Worm (Caenorhabditis elegans) whole organism, L3 larva: ENCODE results near the gene ntr-2.

Experiments used
- R02D3.7 ChIP-seq: fragments of 150-350 bp; optimal IDR thresholded peaks from 2 replicates; lab custom pipeline; 2014; ENCODE audit warnings: missing biosample characterization, missing genetic modification characterization
- ZK546.5 ChIP-seq: sonication (generic microtip); optimal IDR thresholded peaks from 2 replicates; lab custom pipeline; 2017; ENCODE audit warnings: missing biosample characterization, missing genetic modification characterization
- aly-2 ChIP-seq: fragments of 150-350 bp; optimal IDR thresholded peaks from 2 replicates; lab custom pipeline; 2014; ENCODE audit warnings: missing biosample characterization, missing genetic modification characterization
- ama-1 ChIP-seq: fragments of 150-350 bp; optimal IDR thresholded peaks from 2 replicates; lab custom pipeline; 2018
- ceh-16 ChIP-seq: sonication (generic microtip); optimal IDR thresholded peaks from 2 replicates; lab custom pipeline; 2017; ENCODE audit warnings: missing biosample characterization, missing genetic modification characterization
- daf-12 ChIP-seq: fragments of 150-350 bp; optimal IDR thresholded peaks from 2 replicates; lab custom pipeline; 2014; ENCODE audit warnings: missing biosample characterization, missing genetic modification reagents, missing genetic modification characterization
- egl-5 ChIP-seq: fragments of 150-350 bp; optimal IDR thresholded peaks from 2 replicates; lab custom pipeline; 2017; ENCODE audit warnings: missing biosample characterization, missing genetic modification reagents, missing genetic modification characterization, inconsistent platforms
- elt-1 ChIP-seq: fragments of 150-350 bp; optimal IDR thresholded peaks from 2 replicates; lab custom pipeline; 2014; ENCODE audit warnings: missing biosample characterization, missing genetic modification characterization
- elt-3 ChIP-seq, 3 experiments: fragments of 150-350 bp in 1 of 3; sonication (generic microtip) in 2 of 3; optimal IDR thresholded peaks; 2 replicates in 2 of 3; 4 replicates in 1 of 3; lab custom pipeline; 2014 to 2017; ENCODE audit warnings: missing biosample characterization in 3 of 3, missing genetic modification characterization in 3 of 3
- eor-1 ChIP-seq, 2 experiments: fragments of 150-350 bp; optimal IDR thresholded peaks; 2 replicates each; lab custom pipeline; 2014 to 2018; ENCODE audit warnings: missing biosample characterization in 2 of 2, missing genetic modification characterization in 2 of 2
- fkh-10 ChIP-seq: sonication (generic microtip); optimal IDR thresholded peaks from 2 replicates; lab custom pipeline; 2017; ENCODE audit warnings: missing biosample characterization, missing genetic modification reagents, missing genetic modification characterization
- fos-1 ChIP-seq: fragments of 150-350 bp; optimal IDR thresholded peaks from 2 replicates; lab custom pipeline; 2014; ENCODE audit warnings: missing biosample characterization, missing genetic modification characterization
- hmg-11 ChIP-seq: sonication (generic microtip); optimal IDR thresholded peaks from 2 replicates; lab custom pipeline; 2016; ENCODE audit warnings: missing genetic modification characterization, missing compliant biosample characterization
- jun-1 ChIP-seq: fragments of 150-350 bp; optimal IDR thresholded peaks from 2 replicates; lab custom pipeline; 2014; ENCODE audit warnings: missing biosample characterization, missing genetic modification reagents, missing genetic modification characterization
- lsy-12 ChIP-seq: sonication (generic microtip); optimal IDR thresholded peaks from 2 replicates; lab custom pipeline; 2016; ENCODE audit warnings: mild to moderate bottlenecking, missing genetic modification characterization, missing compliant biosample characterization
- nfya-1 ChIP-seq: sonication (generic microtip); optimal IDR thresholded peaks from 2 replicates; lab custom pipeline; 2017; ENCODE audit warnings: missing genetic modification characterization, mild to moderate bottlenecking, missing compliant biosample characterization, antibody characterized with exemption, moderate library complexity; ENCODE audit not compliant: insufficient read depth
- nhr-11 ChIP-seq: fragments of 150-350 bp; optimal IDR thresholded peaks from 2 replicates; lab custom pipeline; 2014; ENCODE audit warnings: missing biosample characterization, missing genetic modification characterization
- nhr-12 ChIP-seq: fragments of 150-350 bp; optimal IDR thresholded peaks from 2 replicates; lab custom pipeline; 2014; ENCODE audit warnings: missing biosample characterization, missing genetic modification characterization
- nhr-23 ChIP-seq: fragments of 150-350 bp; optimal IDR thresholded peaks from 2 replicates; lab custom pipeline; 2014; ENCODE audit warnings: missing biosample characterization, missing genetic modification reagents, missing genetic modification characterization
- nhr-237 ChIP-seq: fragments of 150-350 bp; optimal IDR thresholded peaks from 2 replicates; lab custom pipeline; 2014; ENCODE audit warnings: missing biosample characterization, missing genetic modification characterization
- nhr-25 ChIP-seq: sonication (generic microtip); optimal IDR thresholded peaks from 2 replicates; lab custom pipeline; 2017; ENCODE audit warnings: missing biosample characterization, missing genetic modification characterization
- nhr-43 ChIP-seq: sonication (generic microtip); optimal IDR thresholded peaks from 2 replicates; lab custom pipeline; 2016; ENCODE audit warnings: mild to moderate bottlenecking, missing genetic modification characterization, missing compliant biosample characterization; ENCODE audit not compliant: poor library complexity, severe bottlenecking
- nhr-67 ChIP-seq: fragments of 150-350 bp; optimal IDR thresholded peaks from 2 replicates; lab custom pipeline; 2014; ENCODE audit warnings: missing biosample characterization, missing genetic modification characterization
- nhr-76 ChIP-seq: fragments of 150-350 bp; sonication (generic microtip); optimal IDR thresholded peaks from 5 replicates; lab custom pipeline; 2014; ENCODE audit warnings: missing biosample characterization, missing genetic modification characterization
- pha-4 ChIP-seq: fragments of 150-350 bp; optimal IDR thresholded peaks from 2 replicates; lab custom pipeline; 2014; ENCODE audit warnings: missing biosample characterization, missing genetic modification reagents, missing genetic modification characterization
- sea-2 ChIP-seq: fragments of 150-350 bp; sonication (generic microtip); optimal IDR thresholded peaks from 4 replicates; lab custom pipeline; 2014; ENCODE audit warnings: missing biosample characterization, missing genetic modification reagents, missing genetic modification characterization
- skn-1 ChIP-seq: fragments of 150-350 bp; optimal IDR thresholded peaks from 2 replicates; lab custom pipeline; 2014; ENCODE audit warnings: missing biosample characterization, missing genetic modification characterization
- snpc-4 ChIP-seq: fragments of 150-350 bp; optimal IDR thresholded peaks from 2 replicates; lab custom pipeline; 2014; ENCODE audit warnings: missing biosample characterization, missing genetic modification characterization
- tbx-2 ChIP-seq: sonication (generic microtip); optimal IDR thresholded peaks from 2 replicates; lab custom pipeline; 2016; ENCODE audit warnings: mild to moderate bottlenecking, missing genetic modification characterization, missing compliant biosample characterization
- unc-62 ChIP-seq: fragments of 150-350 bp; sonication (generic microtip); optimal IDR thresholded peaks from 4 replicates; lab custom pipeline; 2014; ENCODE audit warnings: missing biosample characterization, missing genetic modification reagents, missing genetic modification characterization
- zag-1 ChIP-seq: fragments of 150-350 bp; optimal IDR thresholded peaks from 2 replicates; lab custom pipeline; 2014; ENCODE audit warnings: missing biosample characterization, missing genetic modification characterization

The ntr-2 gene

DNA sequence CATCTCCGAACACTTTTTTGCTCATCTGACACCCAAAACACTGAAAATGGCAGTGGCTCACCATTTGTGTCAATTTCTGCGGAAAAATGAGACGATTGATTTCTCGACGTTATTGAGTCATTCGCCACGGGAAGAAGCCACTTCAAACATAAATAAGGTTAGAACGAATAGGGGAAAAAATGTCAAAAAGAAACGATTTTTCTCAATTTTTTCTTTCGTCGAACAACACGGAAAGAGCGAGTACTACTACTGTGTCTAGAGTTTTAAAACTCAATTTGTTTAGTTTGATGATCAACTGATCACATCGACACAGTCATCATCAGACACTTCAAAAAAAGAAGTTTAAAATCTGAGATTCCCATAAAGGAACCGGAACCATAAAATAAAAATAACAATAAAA is 7.9 kb downstream of the ntr-2 start:
- TF ChIP-seq pha-4 (no peak), fkh-10 (GFP tag; lab: Kevin White, UChicago) (peak; percentile 86)

- no peak for TF ChIP-seq sea-2
- TF ChIP-seq lsy-12 (tag; lab: Kevin White, UChicago), result no peak
- no peak for TF ChIP-seq aly-2
- TF ChIP-seq elt-3 (tag; optimal IDR thresholded peaks at IDR 0.05; lab: Kevin White, UChicago), result no peak
- TF ChIP-seq daf-12 (tag; lab: Kevin White, UChicago), result no peak
- TF ChIP-seq snpc-4 (tag; lab: Kevin White, UChicago), result no peak
- no peak for TF ChIP-seq elt-1
- TF ChIP-seq jun-1 (tag; lab: Kevin White, UChicago), result no peak
- TF ChIP-seq R02D3.7 (tag; lab: Kevin White, UChicago), result no peak
- TF ChIP-seq nfya-1 (tag; lab: Kevin White, UChicago), result no peak
- TF ChIP-seq nhr-25 (tag; lab: Kevin White, UChicago), result no peak
- TF ChIP-seq eor-1 (tag; optimal IDR thresholded peaks at IDR 0.05; lab: Kevin White, UChicago), result no peak
- no peak for TF ChIP-seq fos-1
- TF ChIP-seq ZK546.5 (tag; lab: Kevin White, UChicago), result no peak
- no peak for TF ChIP-seq unc-62
- no peak for TF ChIP-seq skn-1
- no peak for TF ChIP-seq nhr-11 (tag; lab: Kevin White, UChicago)
Observed at ce11 chrX:14918538-14918937, 10.2 kb downstream of the ntr-2 start, which contains the start of gene npr-40. Gene npr-40 (plus strand): TSS chrX:14918838.

ce11 chrX:14916767-14917166 is 12.0 kb downstream of the ntr-2 start:
- TF ChIP-seq fkh-10 (GFP tag; lab: Kevin White, UChicago) (peak; percentile 9), R02D3.7 (tag; lab: Kevin White, UChicago) (no peak)
- TF ChIP-seq, all 47 proteins: peak for 1

DNA sequence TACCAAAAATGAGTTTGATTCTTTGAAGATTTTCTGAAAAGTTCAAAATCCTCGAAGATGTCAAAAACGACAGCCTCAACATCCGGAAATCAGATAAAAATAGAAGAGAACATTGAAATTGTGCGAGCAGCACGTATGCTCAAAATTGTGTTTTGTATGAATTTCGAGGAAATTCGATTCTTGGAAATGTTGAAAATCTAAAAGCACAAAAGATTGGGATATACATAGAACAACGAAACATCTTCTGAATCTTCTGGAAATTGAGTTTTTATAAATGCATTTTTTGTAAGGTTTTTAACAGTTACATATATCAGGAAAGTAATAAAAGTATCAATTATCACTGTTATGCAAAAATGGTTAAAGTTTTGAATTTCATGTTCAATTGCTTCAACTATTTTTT is 18.1 kb downstream of the ntr-2 start:
- TF ChIP-seq fkh-10 (GFP tag; lab: Kevin White, UChicago) (peak; percentile 85), nhr-43 (tag; lab: Kevin White, UChicago) (no peak), nhr-67 (no peak), zag-1 (tag; lab: Kevin White, UChicago) (no peak), nhr-237 (tag; lab: Kevin White, UChicago) (no peak), nhr-11 (tag; lab: Kevin White, UChicago) (no peak)
- TF ChIP-seq, all 47 proteins: peak for 1

DNA sequence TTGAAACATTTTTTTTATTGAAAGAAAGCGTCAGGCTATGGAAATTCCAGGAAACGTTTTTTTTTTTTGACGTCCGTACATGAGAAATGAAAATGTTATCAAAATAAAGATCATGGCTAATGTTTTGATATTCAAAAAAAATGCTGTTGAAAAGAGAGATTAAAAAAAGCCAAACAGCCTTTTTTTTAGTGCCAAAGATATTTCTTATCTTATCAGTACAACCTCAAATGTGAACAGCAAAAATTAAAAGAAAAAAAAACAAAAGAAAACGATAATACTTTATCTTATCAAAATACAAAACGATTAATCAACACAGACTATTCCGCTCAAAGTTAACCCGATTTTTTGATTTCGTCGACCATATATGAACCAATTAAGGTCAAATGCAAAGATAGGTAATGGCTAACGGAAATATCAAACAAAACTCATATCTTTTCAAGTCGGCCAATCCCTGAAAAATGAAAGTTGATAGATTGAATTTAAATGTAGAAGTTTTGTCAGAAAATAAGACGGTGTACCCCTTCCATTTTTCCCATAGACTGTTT is 21.4 kb downstream of the ntr-2 start:
- TF ChIP-seq ceh-16 (tag; lab: Kevin White, UChicago) (no peak), elt-3 (tag; optimal IDR thresholded peaks at IDR 0.05; lab: Kevin White, UChicago) (peak in 1 of 3 experiments; percentile 37), nhr-12 (tag; lab: Kevin White, UChicago) (no peak), nhr-23 (tag; lab: Kevin White, UChicago) (peak; percentile 22), lsy-12 (tag; lab: Kevin White, UChicago) (no peak), nhr-76 (tag; lab: Kevin White, UChicago) (peak; percentile 18), aly-2 (no peak), tbx-2 (tag; lab: Kevin White, UChicago) (no peak)

- TF ChIP-seq hmg-11 (no peak), fos-1 (no peak), ama-1 (lab: Kevin White, UChicago) (no peak), nhr-237 (tag; lab: Kevin White, UChicago) (no peak)
Observed at ce11 chrX:14905161-14905560, 23.6 kb downstream of the ntr-2 start, which contains the start of gene hex-5. Gene hex-5 (minus strand): TSS chrX:14905261.

DNA sequence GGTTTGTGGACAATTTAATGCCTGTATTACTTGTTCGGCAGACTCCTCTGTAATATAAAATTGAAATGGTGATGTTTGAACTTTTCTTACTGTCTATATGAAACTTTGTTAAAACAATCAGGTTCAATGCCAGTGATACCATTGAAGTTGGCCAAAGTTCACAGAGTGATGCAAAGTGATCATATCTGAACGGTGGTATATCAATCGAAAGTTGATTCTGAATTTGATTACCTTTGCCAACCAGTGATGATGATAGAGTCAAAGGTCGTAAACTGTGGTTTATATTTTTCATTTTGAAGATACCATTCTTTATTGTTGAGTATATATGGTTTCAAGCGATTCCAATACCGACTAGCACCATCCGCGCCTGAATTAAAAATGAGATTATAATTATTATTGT is 25.3 kb downstream of the ntr-2 start:
- TF ChIP-seq egl-5 (tag; lab: Kevin White, UChicago) (no peak), elt-3 (tag; optimal IDR thresholded peaks at IDR 0.05; lab: Kevin White, UChicago) (peak in 2 of 3 experiments; percentile 54 to 67)
